Fruit fly (Drosophila melanogaster): ENCODE data around the gene Lk6.

Gene Lk6

dm6 chr3R:11773999-11774397 lies 9.7 kb upstream of the Lk6 start (continued):
- TF ChIP-seq D (optimal IDR thresholded peaks at IDR 0.05) (no peak), D (GFP tag; optimal IDR thresholded peaks at IDR 0.05) (peak; percentile 74), p53 (GFP tag; optimal IDR thresholded peaks at IDR 0.05) (no peak), ssp (GFP tag; IDR thresholded peaks at IDR 0.05) (peak; percentile 11; the same call in 1 of the 2 replicates), CG18262 (tag; optimal IDR thresholded peaks at IDR 0.05) (peak; percentile 87), CG10274 (GFP tag; optimal IDR thresholded peaks at IDR 0.05) (no peak), Lim3 (GFP tag; IDR thresholded peaks at IDR 0.05) (no peak), row (GFP tag; IDR thresholded peaks at IDR 0.05) (peak; percentile 77)

dm6 chr3R:11773325-11773998 lies 9.2 kb upstream of the Lk6 start:
- TF ChIP-seq ftz-f1 (GFP tag; optimal IDR thresholded peaks at IDR 0.05) (no peak), ci (GFP tag; IDR thresholded peaks at IDR 0.05) (peak; percentile 50; the same call in 1 of the 3 replicates), Dad (GFP tag; optimal IDR thresholded peaks at IDR 0.05) (no peak), CG2116 (GFP tag; optimal IDR thresholded peaks at IDR 0.05) (no peak), jigr1 (GFP tag; IDR thresholded peaks at IDR 0.05) (no peak), yki (optimal IDR thresholded peaks at IDR 0.05) (peak; percentile 97), insv (GFP tag; optimal IDR thresholded peaks at IDR 0.05) (peak in 1 of 2 experiments; percentile 34), CG3281 (GFP tag; optimal IDR thresholded peaks at IDR 0.05) (no peak), wek (GFP tag; optimal IDR thresholded peaks at IDR 0.05) (peak; percentile 47), rib (GFP tag; IDR thresholded peaks at IDR 0.05) (0 out of 2 replicates have a peak, but pooled peaks have one; percentile 12), Adf1 (GFP tag; IDR thresholded peaks at IDR 0.05) (peak; percentile 26; the same call in 1 of the 2 replicates), chinmo (GFP tag; IDR thresholded peaks at IDR 0.05; ENCODE audit: partially characterized antibody) (peak; percentile 77; the same call in 1 of the 4 replicates), dmrt11E (tag; optimal IDR thresholded peaks at IDR 0.05) (peak; percentile 8), Bgb (GFP tag; IDR thresholded peaks at IDR 0.05; ENCODE audit: partially characterized antibody) (no peak), CG31388 (GFP tag; optimal IDR thresholded peaks at IDR 0.05) (no peak), odd (GFP tag; optimal IDR thresholded peaks at IDR 0.05) (no peak), hbn (GFP tag; IDR thresholded peaks at IDR 0.05; ENCODE audit: partially characterized antibody) (peak; percentile 48), Dref (GFP tag; IDR thresholded peaks at IDR 0.05) (no peak), Ets97D (GFP tag; optimal IDR thresholded peaks at IDR 0.05) (no peak), cad (GFP tag; optimal IDR thresholded peaks at IDR 0.05) (peak; percentile 31), nerfin-1 (tag; optimal IDR thresholded peaks at IDR 0.05) (peak; percentile 63), CG8478 (optimal IDR thresholded peaks at IDR 0.05) (peak; percentile 73), chn (GFP tag; optimal IDR thresholded peaks at IDR 0.05) (peak; percentile 31), CG11696 (GFP tag; IDR thresholded peaks at IDR 0.05) (peak; percentile 41; the same call in 1 of the 2 replicates), Trl (optimal IDR thresholded peaks at IDR 0.05) (peak; percentile 90 to 99), Trl (GFP tag; optimal IDR thresholded peaks at IDR 0.05) (peak; percentile 31), Side (GFP tag; optimal IDR thresholded peaks at IDR 0.05) (no peak), ewg (GFP tag; optimal IDR thresholded peaks at IDR 0.05) (peak; percentile 79), tap (tag; optimal IDR thresholded peaks at IDR 0.05) (no peak), esg (GFP tag; conservative IDR thresholded peaks at IDR 0.05) (no peak), chif (GFP tag; optimal IDR thresholded peaks at IDR 0.05) (no peak), CTCF (GFP tag; optimal IDR thresholded peaks at IDR 0.05) (no peak), crol (GFP tag; IDR thresholded peaks at IDR 0.05) (peak; percentile 70), CG3847 (GFP tag; IDR thresholded peaks at IDR 0.05) (no peak), C15 (GFP tag; IDR thresholded peaks at IDR 0.05) (no peak), D (optimal IDR thresholded peaks at IDR 0.05) (peak; percentile 70), D (GFP tag; optimal IDR thresholded peaks at IDR 0.05) (no peak), org-1 (GFP tag; optimal IDR thresholded peaks at IDR 0.05) (no peak), Tbp (GFP tag; optimal IDR thresholded peaks at IDR 0.05) (peak; percentile 68), dysf (GFP tag; IDR thresholded peaks at IDR 0.05) (no peak), CG34376 (GFP tag; optimal IDR thresholded peaks at IDR 0.05) (no peak), lov (optimal IDR thresholded peaks at IDR 0.05) (no peak), lov (GFP tag; IDR thresholded peaks at IDR 0.05) (no peak), Doc3 (GFP tag; IDR thresholded peaks at IDR 0.05; ENCODE audit: partially characterized antibody) (0 out of 3 replicates have a peak, but pooled peaks have one; percentile 43), CG2129 (GFP tag; IDR thresholded peaks at IDR 0.05; ENCODE audit: partially characterized antibody) (0 out of 2 replicates have a peak, but pooled peaks have one; percentile 16)
